Fruit fly (Drosophila melanogaster) Kc167 (cell line): ENCODE results near the gene Acsx1L.

ENCODE experiments used
- Myc ChIP-seq: fragments of >200 bp; optimal IDR thresholded peaks from 2 replicates; lab custom pipeline; 2017; ENCODE audit warnings: missing external identifiers
- Sin3A ChIP-seq: fragments of >200 bp; optimal IDR thresholded peaks from 2 replicates; lab custom pipeline; 2018; ENCODE audit warnings: missing external identifiers
- h ChIP-seq: fragments of >200 bp; optimal IDR thresholded peaks from 3 replicates; lab custom pipeline; 2018; ENCODE audit warnings: missing external identifiers
- insv ChIP-seq: fragments of >200 bp; optimal IDR thresholded peaks from 3 replicates; lab custom pipeline; 2018; ENCODE audit warnings: missing external identifiers
- psq ChIP-seq: fragments of >200 bp; optimal IDR thresholded peaks from 2 replicates; lab custom pipeline; 2017; ENCODE audit warnings: missing external identifiers
- ttk ChIP-seq: sonication (Bioruptor generic); optimal IDR thresholded peaks from 2 replicates; lab custom pipeline; 2017; ENCODE audit warnings: missing external identifiers

Gene Acsx1L

dm6 chr3R:19773125-19773524 lies at the start of gene Acsx1L:
Gene Acsx1L (minus strand): TSS chr3R:19773225.
- TF ChIP-seq h (lab: Kevin White, UChicago) (no peak), insv (lab: Kevin White, UChicago) (no peak), ttk (no peak)

dm6 chr3R:19822138-19822537 lies 49.1 kb upstream of the Acsx1L start:
- TF ChIP-seq psq (lab: Kevin White, UChicago) (no peak), Myc (no peak), insv (lab: Kevin White, UChicago) (no peak), Sin3A (lab: Kevin White, UChicago) (no peak)

- no peak for TF ChIP-seq Sin3A (lab: Kevin White, UChicago)
- no peak for TF ChIP-seq Myc
- TF ChIP-seq psq (lab: Kevin White, UChicago): no peak
- TF ChIP-seq insv (lab: Kevin White, UChicago): no peak
- TF ChIP-seq h (lab: Kevin White, UChicago): no peak
These were observed 48.0 kb upstream of the Acsx1L start for dm6 chr3R:19820994-19821393.

- no peak for TF ChIP-seq psq (lab: Kevin White, UChicago)
- TF ChIP-seq insv (lab: Kevin White, UChicago): no peak
- no peak for TF ChIP-seq Myc
- no peak for TF ChIP-seq ttk
- TF ChIP-seq Sin3A (lab: Kevin White, UChicago): no peak
- no peak for TF ChIP-seq h (lab: Kevin White, UChicago)
These were observed 43.7 kb upstream of the Acsx1L start for dm6 chr3R:19816758-19817157.

dm6 chr3R:19813217-19813616 lies 40.2 kb upstream of the Acsx1L start:
- no peak for TF ChIP-seq ttk
- TF ChIP-seq Myc: no peak
- no peak for TF ChIP-seq psq (lab: Kevin White, UChicago)

- TF ChIP-seq ttk (no peak), Myc (no peak), Sin3A (lab: Kevin White, UChicago) (no peak), psq (lab: Kevin White, UChicago) (no peak), insv (lab: Kevin White, UChicago) (no peak)
These were observed 39.4 kb upstream of the Acsx1L start for dm6 chr3R:19812472-19812871.

- no peak for TF ChIP-seq ttk
- TF ChIP-seq psq (lab: Kevin White, UChicago): no peak
- TF ChIP-seq Myc: no peak
- TF ChIP-seq Sin3A (lab: Kevin White, UChicago): no peak
- TF ChIP-seq insv (lab: Kevin White, UChicago): no peak
- no peak for TF ChIP-seq h (lab: Kevin White, UChicago)
These were observed 38.5 kb upstream of the Acsx1L start for dm6 chr3R:19811510-19811909.

dm6 chr3R:19808430-19808756 lies 35.4 kb upstream of the Acsx1L start:
- TF ChIP-seq h (lab: Kevin White, UChicago) (no peak), Sin3A (lab: Kevin White, UChicago) (no peak), insv (lab: Kevin White, UChicago) (no peak), ttk (no peak), psq (lab: Kevin White, UChicago) (no peak), Myc (no peak)

dm6 chr3R:19807745-19808429 lies 34.9 kb upstream of the Acsx1L start:
- no peak for TF ChIP-seq Sin3A (lab: Kevin White, UChicago)

- TF ChIP-seq insv (lab: Kevin White, UChicago) (no peak), ttk (no peak), Myc (no peak), psq (lab: Kevin White, UChicago) (no peak), Sin3A (lab: Kevin White, UChicago) (no peak), h (lab: Kevin White, UChicago) (no peak)
These were observed 34.1 kb upstream of the Acsx1L start for dm6 chr3R:19807148-19807547.

dm6 chr3R:19804905-19805304 lies 31.9 kb upstream of the Acsx1L start:
- TF ChIP-seq h (lab: Kevin White, UChicago) (no peak), psq (lab: Kevin White, UChicago) (no peak), insv (lab: Kevin White, UChicago) (no peak), Myc (no peak), ttk (no peak), Sin3A (lab: Kevin White, UChicago) (no peak)

- TF ChIP-seq psq (lab: Kevin White, UChicago) (no peak), insv (lab: Kevin White, UChicago) (no peak), ttk (no peak), Sin3A (lab: Kevin White, UChicago) (no peak), h (lab: Kevin White, UChicago) (no peak), Myc (no peak)
These were observed 30.5 kb upstream of the Acsx1L start for dm6 chr3R:19803539-19803938.

- TF ChIP-seq psq (lab: Kevin White, UChicago) (no peak), h (lab: Kevin White, UChicago) (no peak), Sin3A (lab: Kevin White, UChicago) (no peak), Myc (no peak), insv (lab: Kevin White, UChicago) (no peak), ttk (no peak)
These were observed 29.5 kb upstream of the Acsx1L start for dm6 chr3R:19802508-19802907.
